Worm (Caenorhabditis elegans): Measurements from ENCODE around the gene mrpl-16.

DNA sequence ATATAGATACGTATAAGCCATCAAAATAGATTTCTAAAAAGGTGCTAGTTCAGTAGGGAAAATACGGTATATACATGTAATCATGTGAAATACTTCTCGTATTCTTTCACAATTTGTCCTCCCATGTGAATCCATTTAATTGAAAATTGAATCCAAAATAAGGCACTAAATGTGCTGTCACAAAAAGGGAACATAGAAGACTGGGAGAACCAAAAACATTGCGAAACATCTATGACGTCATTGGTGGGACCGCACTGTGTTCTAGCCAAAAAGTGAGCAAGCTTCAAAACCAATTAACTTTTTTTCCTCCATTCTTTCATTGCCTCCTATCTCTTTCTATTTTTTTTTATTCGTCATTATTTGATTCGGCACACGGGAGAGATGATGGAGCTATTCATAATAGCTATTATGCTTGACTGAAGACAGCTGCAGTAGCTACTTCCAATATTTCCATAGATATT, 45.8 kb upstream of the mrpl-16 start, which contains the start of gene cdka-1:
- no peak for TF ChIP-seq pha-4 (tag; optimal IDR thresholded peaks at IDR 0.05)
- TF ChIP-seq nfya-1 (tag; optimal IDR thresholded peaks at IDR 0.05): no peak
- TF ChIP-seq elt-2 (tag; optimal IDR thresholded peaks at IDR 0.05): no peak
- TF ChIP-seq hlh-15 (tag; optimal IDR thresholded peaks at IDR 0.05): no peak
